Fruit fly (Drosophila melanogaster) whole organism, embryonic: ENCODE data around the gene Ogdh.

Experiments used
- Abd-B ChIP-seq: fragments of 200-800 bp; sonication (Bioruptor generic); optimal IDR thresholded peaks from 2 replicates; lab custom pipeline; 2018; ENCODE audit warnings: missing biosample characterization, mild to moderate bottlenecking, missing genetic modification characterization, moderate library complexity
- Aef1 ChIP-seq: fragments of 200-800 bp; sonication (Bioruptor generic); IDR thresholded peaks from 3 replicates; pipeline ENCODE4 v1.3.6; 2022; ENCODE audit warnings: missing biosample characterization, missing genetic modification characterization
- Asciz ChIP-seq: fragments of 200-800 bp; sonication (Bioruptor generic); optimal IDR thresholded peaks from 2 replicates; lab custom pipeline; 2017; ENCODE audit warnings: missing biosample characterization, mild to moderate bottlenecking, missing genetic modification characterization, missing genetic modification reagents
- Blimp-1 ChIP-seq: fragments of 200-800 bp; sonication (Bioruptor generic); optimal IDR thresholded peaks from 3 replicates; lab custom pipeline; 2018; ENCODE audit warnings: missing biosample characterization, missing genetic modification characterization, mild to moderate bottlenecking, moderate library complexity, missing genetic modification reagents
- CG10147 ChIP-seq: fragments of 200-800 bp; sonication (Bioruptor generic); optimal IDR thresholded peaks from 2 replicates; lab custom pipeline; 2019; ENCODE audit warnings: missing biosample characterization, mild to moderate bottlenecking, missing genetic modification characterization, moderate library complexity
- CG10462 ChIP-seq: fragments of 200-800 bp; sonication (Bioruptor generic); optimal IDR thresholded peaks from 2 replicates; lab custom pipeline; 2016; ENCODE audit warnings: missing biosample characterization, missing genetic modification characterization
- CG11398 ChIP-seq: fragments of 200-800 bp; sonication (Bioruptor generic); optimal IDR thresholded peaks from 2 replicates; lab custom pipeline; 2016; ENCODE audit warnings: missing biosample characterization, missing genetic modification characterization
- CG11504 ChIP-seq: fragments of 200-800 bp; sonication (Bioruptor generic); optimal IDR thresholded peaks from 3 replicates; lab custom pipeline; 2019; ENCODE audit warnings: missing biosample characterization, mild to moderate bottlenecking, missing genetic modification characterization, moderate library complexity
- CG12659 ChIP-seq: fragments of 200-800 bp; sonication (Bioruptor generic); optimal IDR thresholded peaks from 3 replicates; lab custom pipeline; 2017; ENCODE audit warnings: mild to moderate bottlenecking, missing biosample characterization, missing genetic modification reagents, missing genetic modification characterization
- CG12744 ChIP-seq: fragments of 200-800 bp; sonication (Bioruptor generic); optimal IDR thresholded peaks from 2 replicates; lab custom pipeline; 2016; ENCODE audit warnings: missing biosample characterization, missing genetic modification characterization
- CG12942 ChIP-seq: fragments of 200-800 bp; sonication (Bioruptor generic); optimal IDR thresholded peaks from 3 replicates; lab custom pipeline; 2016; ENCODE audit warnings: missing biosample characterization, missing genetic modification characterization
- CG13296 ChIP-seq: fragments of 200-800 bp; sonication (Bioruptor generic); optimal IDR thresholded peaks from 3 replicates; lab custom pipeline; 2018; ENCODE audit warnings: missing biosample characterization, mild to moderate bottlenecking, missing genetic modification characterization
- CG13424 ChIP-seq: fragments of 200-800 bp; sonication (Bioruptor generic); optimal IDR thresholded peaks from 2 replicates; lab custom pipeline; 2019; ENCODE audit warnings: missing biosample characterization, mild to moderate bottlenecking, missing genetic modification characterization, moderate library complexity
- CG14014 ChIP-seq: fragments of 200-800 bp; sonication (Bioruptor generic); IDR thresholded peaks from 2 replicates; pipeline ENCODE4 v1.3.6; 2022; ENCODE audit warnings: missing biosample characterization, missing genetic modification characterization
- CG15479 ChIP-seq: fragments of 200-800 bp; sonication (Bioruptor generic); optimal IDR thresholded peaks from 3 replicates; lab custom pipeline; 2019; ENCODE audit warnings: missing biosample characterization, mild to moderate bottlenecking, missing genetic modification characterization, moderate library complexity
- CG17385 ChIP-seq: fragments of 200-800 bp; sonication (Bioruptor generic); optimal IDR thresholded peaks from 3 replicates; lab custom pipeline; 2018; ENCODE audit warnings: missing biosample characterization, mild to moderate bottlenecking, missing genetic modification characterization
- CG17612 ChIP-seq: fragments of 200-800 bp; sonication (Bioruptor generic); IDR thresholded peaks from 2 replicates; pipeline ENCODE4 v1.3.6; 2022; ENCODE audit warnings: missing biosample characterization, missing genetic modification characterization
- CG2116 ChIP-seq: fragments of 200-800 bp; sonication (Bioruptor generic); optimal IDR thresholded peaks from 3 replicates; lab custom pipeline; 2018; ENCODE audit warnings: missing biosample characterization, mild to moderate bottlenecking, missing genetic modification characterization
- CG2875 ChIP-seq: fragments of 200-800 bp; sonication (Bioruptor generic); optimal IDR thresholded peaks from 2 replicates; lab custom pipeline; 2017; ENCODE audit warnings: missing biosample characterization, mild to moderate bottlenecking, missing genetic modification characterization, missing genetic modification reagents
- CG32772 ChIP-seq: fragments of 200-800 bp; sonication (Bioruptor generic); IDR thresholded peaks from 2 replicates; pipeline ENCODE4 v1.3.6; 2022; ENCODE audit warnings: missing biosample characterization, missing genetic modification characterization
- CG4730 ChIP-seq: fragments of 200-800 bp; sonication (Bioruptor generic); IDR thresholded peaks from 2 replicates; pipeline ENCODE4 v1.3.6; 2022; ENCODE audit warnings: missing biosample characterization, missing genetic modification characterization
- CG7372 ChIP-seq: fragments of 200-800 bp; sonication (Bioruptor generic); IDR thresholded peaks from 2 replicates; pipeline ENCODE4 v1.3.6; 2022; ENCODE audit warnings: missing biosample characterization, missing genetic modification characterization
- CG8478 ChIP-seq: fragments of >200 bp; optimal IDR thresholded peaks from 2 replicates; lab custom pipeline; 2018
- CG8944 ChIP-seq: fragments of 200-800 bp; sonication (Bioruptor generic); optimal IDR thresholded peaks from 3 replicates; lab custom pipeline; 2016; ENCODE audit warnings: missing biosample characterization, missing genetic modification characterization
- CG9817 ChIP-seq: fragments of 200-800 bp; sonication (Bioruptor generic); optimal IDR thresholded peaks from 2 replicates; lab custom pipeline; 2018; ENCODE audit warnings: missing biosample characterization, mild to moderate bottlenecking, missing genetic modification characterization, moderate library complexity
- Dbx ChIP-seq: fragments of 200-800 bp; sonication (Bioruptor generic); IDR thresholded peaks from 3 replicates; pipeline ENCODE4 v1.3.6; 2022; ENCODE audit warnings: missing biosample characterization, missing genetic modification characterization
- Dek ChIP-seq: fragments of 200-800 bp; sonication (Bioruptor generic); optimal IDR thresholded peaks from 3 replicates; lab custom pipeline; 2019; ENCODE audit warnings: missing biosample characterization, mild to moderate bottlenecking, missing genetic modification characterization, moderate library complexity
- Fer2 ChIP-seq: fragments of 200-800 bp; sonication (Bioruptor generic); optimal IDR thresholded peaks from 2 replicates; lab custom pipeline; 2018; ENCODE audit warnings: missing biosample characterization, mild to moderate bottlenecking, missing genetic modification characterization, moderate library complexity
- Lim3 ChIP-seq: fragments of 200-800 bp; sonication (Bioruptor generic); IDR thresholded peaks from 2 replicates; pipeline ENCODE4 v1.3.6; 2022; ENCODE audit warnings: missing biosample characterization, missing genetic modification characterization
- Opbp ChIP-seq: fragments of 200-800 bp; sonication (Bioruptor generic); IDR thresholded peaks from 3 replicates; pipeline ENCODE4 v1.3.6; 2022; ENCODE audit warnings: missing biosample characterization, missing genetic modification characterization; ENCODE audit not compliant: partially characterized antibody
- Rfx ChIP-seq: fragments of 200-800 bp; sonication (Bioruptor generic); IDR thresholded peaks from 2 replicates; pipeline ENCODE4 v1.3.6; 2022; ENCODE audit warnings: missing biosample characterization, missing genetic modification characterization
- Stat92E ChIP-seq, 3 experiments: fragments of >200 bp in 2 of 3; fragments of 200-800 bp in 1 of 3; sonication (Bioruptor generic) in 1 of 3; optimal IDR thresholded peaks; 2 replicates each; lab custom pipeline; 2017 to 2019; ENCODE audit warnings: missing biosample characterization in 3 of 3, missing genetic modification characterization in 3 of 3, mild to moderate bottlenecking in 1 of 3, moderate library complexity in 1 of 3
- TFAM ChIP-seq: fragments of 200-800 bp; sonication (Bioruptor generic); optimal IDR thresholded peaks from 2 replicates; lab custom pipeline; 2017; ENCODE audit warnings: missing biosample characterization, missing genetic modification characterization, inconsistent platforms
- az2 ChIP-seq: fragments of 200-800 bp; sonication (Bioruptor generic); optimal IDR thresholded peaks from 3 replicates; lab custom pipeline; 2016; ENCODE audit warnings: missing biosample characterization, missing genetic modification characterization
- da ChIP-seq: fragments of 200-800 bp; sonication (Bioruptor generic); optimal IDR thresholded peaks from 2 replicates; lab custom pipeline; 2016; ENCODE audit warnings: missing biosample characterization, missing genetic modification characterization
- emc ChIP-seq: fragments of 200-800 bp; sonication (Bioruptor generic); optimal IDR thresholded peaks from 2 replicates; lab custom pipeline; 2016; ENCODE audit warnings: missing biosample characterization, missing genetic modification characterization
- gem ChIP-seq: fragments of 200-800 bp; sonication (Bioruptor generic); optimal IDR thresholded peaks from 2 replicates; lab custom pipeline; 2019; ENCODE audit warnings: missing biosample characterization, mild to moderate bottlenecking, missing genetic modification characterization, moderate library complexity
- gfzf ChIP-seq: fragments of 200-800 bp; sonication (Bioruptor generic); optimal IDR thresholded peaks from 2 replicates; lab custom pipeline; 2016; ENCODE audit warnings: missing biosample characterization, mild to moderate bottlenecking, missing genetic modification characterization, moderate library complexity
- gro ChIP-seq: fragments of 200-800 bp; sonication (Bioruptor generic); optimal IDR thresholded peaks from 2 replicates; lab custom pipeline; 2016; ENCODE audit warnings: missing biosample characterization, missing genetic modification characterization
- hbn ChIP-seq: fragments of 200-800 bp; sonication (Bioruptor generic); IDR thresholded peaks from 2 replicates; pipeline ENCODE4 v1.3.6; 2022; ENCODE audit warnings: missing biosample characterization, missing genetic modification characterization; ENCODE audit not compliant: partially characterized antibody
- jing ChIP-seq: fragments of 200-800 bp; sonication (Bioruptor generic); optimal IDR thresholded peaks from 2 replicates; lab custom pipeline; 2018; ENCODE audit warnings: missing biosample characterization, mild to moderate bottlenecking, missing genetic modification characterization
- org-1 ChIP-seq: fragments of 200-800 bp; sonication (Bioruptor generic); optimal IDR thresholded peaks from 2 replicates; lab custom pipeline; 2017; ENCODE audit warnings: missing biosample characterization, missing genetic modification characterization
- otp ChIP-seq: fragments of 200-800 bp; sonication (Bioruptor generic); IDR thresholded peaks from 3 replicates; pipeline ENCODE4, ENCODE4 v1.3.6; 2022; ENCODE audit warnings: missing biosample characterization, missing genetic modification characterization
- run ChIP-seq: fragments of 200-800 bp; sonication (Bioruptor generic); optimal IDR thresholded peaks from 3 replicates; lab custom pipeline; 2018; ENCODE audit warnings: missing biosample characterization, mild to moderate bottlenecking, missing genetic modification characterization
- schlank ChIP-seq: fragments of 200-800 bp; sonication (Bioruptor generic); optimal IDR thresholded peaks from 2 replicates; lab custom pipeline; 2018; ENCODE audit warnings: missing biosample characterization, mild to moderate bottlenecking, missing genetic modification characterization
- stc ChIP-seq: fragments of 200-800 bp; sonication (Bioruptor generic); IDR thresholded peaks from 2 replicates; pipeline ENCODE4 v1.3.6; 2022; ENCODE audit warnings: missing biosample characterization, missing genetic modification characterization
- tap ChIP-seq: fragments of 200-800 bp; optimal IDR thresholded peaks from 3 replicates; lab custom pipeline; 2019; ENCODE audit warnings: missing biosample characterization, mild to moderate bottlenecking, missing genetic modification characterization, moderate library complexity
- twi ChIP-seq: fragments of 200-800 bp; optimal IDR thresholded peaks from 2 replicates; lab custom pipeline; 2019; ENCODE audit warnings: missing biosample characterization, mild to moderate bottlenecking, missing genetic modification characterization, moderate library complexity
- wor ChIP-seq: fragments of 200-800 bp; sonication (Bioruptor generic); IDR thresholded peaks from 2 replicates; pipeline ENCODE4 v1.3.6; 2022; ENCODE audit warnings: missing biosample characterization, missing genetic modification characterization

Gene Ogdh

dm6 chr3L:16956768-16957533, 2.3 kb downstream of the Ogdh start (continued):
- peak; percentile 79 for TF ChIP-seq Blimp-1
- peak; percentile 32 for TF ChIP-seq run (tag; lab: Kevin White, UChicago)
- TF ChIP-seq Asciz (GFP tag; lab: Kevin White, UChicago) = peak; percentile 69
- peak; percentile 56 for TF ChIP-seq CG9817
- TF ChIP-seq wor = peak; percentile 51; the same call in 1 of the 2 replicates
- TF ChIP-seq Rfx (GFP tag; lab: Robert Waterston, UW) = peak; percentile 69
- peak; percentile 62 for TF ChIP-seq Dek (tag; lab: Kevin White, UChicago)
- no peak for TF ChIP-seq Stat92E (GFP tag; optimal IDR thresholded peaks at IDR 0.05; lab: Kevin White, UChicago)
- peak; percentile 86 for TF ChIP-seq CG11504 (tag; lab: Kevin White, UChicago)
- TF ChIP-seq Opbp = 0 out of 3 replicates have a peak, but pooled peaks have one; percentile 51
- TF ChIP-seq CG8478 (lab: Kevin White, UChicago) = no peak
- peak; percentile 69 for TF ChIP-seq Aef1 (GFP tag; lab: Robert Waterston, UW)
- TF ChIP-seq az2 (GFP tag; lab: Kevin White, UChicago) = peak; percentile 62
- peak; percentile 51 for TF ChIP-seq CG10462
- TF ChIP-seq CG12942 (GFP tag; lab: Kevin White, UChicago) = peak; percentile 25
- TF ChIP-seq schlank = peak; percentile 14
- TF ChIP-seq da (GFP tag; lab: Kevin White, UChicago) = no peak
- no peak for TF ChIP-seq CG8944 (GFP tag; lab: Kevin White, UChicago)
- TF ChIP-seq CG13424 (tag; lab: Kevin White, UChicago) = peak; percentile 80
- peak; percentile 80 for TF ChIP-seq gem (tag; lab: Kevin White, UChicago)
- TF ChIP-seq CG17612 = no peak
- peak; percentile 72 for TF ChIP-seq Abd-B (GFP tag; lab: Kevin White, UChicago)
- peak; percentile 39; the same call in 1 of the 2 replicates for TF ChIP-seq CG32772
- peak; percentile 75 for TF ChIP-seq CG17385 (GFP tag; lab: Kevin White, UChicago)
- TF ChIP-seq stc = peak; percentile 74
- no peak for TF ChIP-seq CG2116 (GFP tag; lab: Kevin White, UChicago)
- TF ChIP-seq gro = peak; percentile 3
- TF ChIP-seq TFAM (GFP tag; lab: Kevin White, UChicago) = no peak
- peak; percentile 31 for TF ChIP-seq CG11398 (GFP tag; lab: Kevin White, UChicago)
- TF ChIP-seq CG2875 (GFP tag; lab: Kevin White, UChicago) = no peak
- TF ChIP-seq CG15479 (GFP tag; lab: Kevin White, UChicago) = peak; percentile 93
- TF ChIP-seq jing (GFP tag; lab: Kevin White, UChicago) = peak; percentile 54
- no peak for TF ChIP-seq twi (tag; lab: Kevin White, UChicago)
- peak; percentile 72 for TF ChIP-seq CG12659 (GFP tag; lab: Kevin White, UChicago)
- TF ChIP-seq Lim3 (GFP tag; lab: Robert Waterston, UW) = no peak
- TF ChIP-seq org-1 (GFP tag; lab: Kevin White, UChicago) = peak; percentile 49
- TF ChIP-seq Fer2 (tag; lab: Kevin White, UChicago) = peak; percentile 31
- TF ChIP-seq CG12744 (GFP tag; lab: Kevin White, UChicago) = peak; percentile 5
- peak; percentile 76 for TF ChIP-seq CG10147 (GFP tag; lab: Kevin White, UChicago)
- peak; percentile 75 for TF ChIP-seq tap
- no peak for TF ChIP-seq emc (GFP tag; lab: Kevin White, UChicago)
- no peak for TF ChIP-seq gfzf (GFP tag; lab: Kevin White, UChicago)
- TF ChIP-seq otp (GFP tag; lab: Robert Waterston, UW) = no peak
- TF ChIP-seq CG4730 (GFP tag; lab: Robert Waterston, UW) = peak; percentile 55
- peak; percentile 20; the same call in 1 of the 2 replicates for TF ChIP-seq CG7372 (GFP tag; lab: Robert Waterston, UW)
- TF ChIP-seq Dbx (GFP tag; lab: Robert Waterston, UW) = peak; percentile 74
- no peak for TF ChIP-seq hbn (GFP tag; lab: Robert Waterston, UW)
- peak; percentile 75 for TF ChIP-seq CG14014 (GFP tag; lab: Robert Waterston, UW)
- TF ChIP-seq CG13296 = no peak
